Worm (Caenorhabditis elegans): ENCODE results near the gene plrg-1.

Gene plrg-1

ce11 chrV:10770026-10770425 lies 37.7 kb downstream of the plrg-1 start, which contains the start of the genes D1054.1 and pas-2:
Gene D1054.1 (minus strand): TSS chrV:10770217.
Gene pas-2 (plus strand): TSS chrV:10770368.
- TF ChIP-seq Y105C5A.15 (GFP tag; IDR thresholded peaks at IDR 0.05), result no peak
- no peak for TF ChIP-seq F26F4.8 (GFP tag; conservative IDR thresholded peaks at IDR 0.05)
- TF ChIP-seq aly-2 (tag; optimal IDR thresholded peaks at IDR 0.05), result no peak
- TF ChIP-seq D1046.2 (GFP tag; IDR thresholded peaks at IDR 0.05), result no peak
- no peak for TF ChIP-seq gei-8 (GFP tag; optimal IDR thresholded peaks at IDR 0.05)
- TF ChIP-seq lsy-2 (tag; optimal IDR thresholded peaks at IDR 0.05), result peak in 1 of 2 experiments; percentile 35
- peak; percentile 7 for TF ChIP-seq dpl-1 (GFP tag; optimal IDR thresholded peaks at IDR 0.05)
- no peak for TF ChIP-seq lin-1 (GFP tag; IDR thresholded peaks at IDR 0.05)
- TF ChIP-seq pha-4 (GFP tag; IDR thresholded peaks at IDR 0.05), result no peak
- TF ChIP-seq pha-4 (tag; optimal IDR thresholded peaks at IDR 0.05), result no peak
- TF ChIP-seq nhr-25 (tag; optimal IDR thresholded peaks at IDR 0.05; ENCODE audit: borderline replicate concordance, insufficient read depth), result no peak
- TF ChIP-seq spr-1 (tag; optimal IDR thresholded peaks at IDR 0.05), result no peak
- TF ChIP-seq zag-1 (tag; optimal IDR thresholded peaks at IDR 0.05), result no peak
- TF ChIP-seq tra-1 (GFP tag; IDR thresholded peaks at IDR 0.05), result no peak
- no peak for TF ChIP-seq Y48G9A.11 (GFP tag; IDR thresholded peaks at IDR 0.05)
- TF ChIP-seq mxl-3 (GFP tag; optimal IDR thresholded peaks at IDR 0.05), result no peak
- TF ChIP-seq lin-29 (GFP tag; IDR thresholded peaks at IDR 0.05), result no peak
- TF ChIP-seq mep-1 (tag; optimal IDR thresholded peaks at IDR 0.05), result no peak
- no peak for TF ChIP-seq daf-16 (GFP tag; optimal IDR thresholded peaks at IDR 0.05)
- TF ChIP-seq daf-16 (tag; optimal IDR thresholded peaks at IDR 0.05), result peak; percentile 31
- no peak for TF ChIP-seq rbr-2 (tag; optimal IDR thresholded peaks at IDR 0.05)
- peak; percentile 25 for TF ChIP-seq ces-1 (GFP tag; optimal IDR thresholded peaks at IDR 0.05)
- no peak for TF ChIP-seq ceh-62 (tag; optimal IDR thresholded peaks at IDR 0.05)
- peak; percentile 68 for TF ChIP-seq lin-38 (GFP tag; IDR thresholded peaks at IDR 0.05)
- TF ChIP-seq R02D3.7 (tag; optimal IDR thresholded peaks at IDR 0.05), result no peak
- no peak for TF ChIP-seq fos-1 (tag; optimal IDR thresholded peaks at IDR 0.05)
- no peak for TF ChIP-seq hlh-30 (tag; optimal IDR thresholded peaks at IDR 0.05; ENCODE audit: insufficient read depth)
- TF ChIP-seq daf-8 (GFP tag; IDR thresholded peaks at IDR 0.05), result no peak
- TF ChIP-seq attf-4 (tag; optimal IDR thresholded peaks at IDR 0.05), result no peak
- no peak for TF ChIP-seq ZK337.2 (GFP tag; IDR thresholded peaks at IDR 0.05)

- TF ChIP-seq lin-39 (tag; optimal IDR thresholded peaks at IDR 0.05), result no peak
- no peak for TF ChIP-seq jun-1 (tag; optimal IDR thresholded peaks at IDR 0.05)
- TF ChIP-seq unc-62 (GFP tag; optimal IDR thresholded peaks at IDR 0.05 in 1 of 2), result peak in 1 of 2 experiments; percentile 44
- TF ChIP-seq unc-62 (tag; optimal IDR thresholded peaks at IDR 0.05), result no peak
Measured at ce11 chrV:10768892-10769291, 38.8 kb downstream of the plrg-1 start.

ce11 chrV:10764066-10764465 lies 43.6 kb downstream of the plrg-1 start, which contains the start of gene ocr-1:
Gene ocr-1 (plus strand): TSS chrV:10764366.
- TF ChIP-seq hlh-30 (tag; optimal IDR thresholded peaks at IDR 0.05; ENCODE audit: insufficient read depth) (no peak), dpl-1 (GFP tag; optimal IDR thresholded peaks at IDR 0.05) (no peak), T26A8.4 (GFP tag; IDR thresholded peaks at IDR 0.05) (no peak), unc-130 (GFP tag; optimal IDR thresholded peaks at IDR 0.05) (no peak), D1046.2 (GFP tag; IDR thresholded peaks at IDR 0.05) (no peak), sdz-12 (GFP tag; optimal IDR thresholded peaks at IDR 0.05) (no peak), mxl-3 (GFP tag; optimal IDR thresholded peaks at IDR 0.05) (no peak), ceh-20 (GFP tag; IDR thresholded peaks at IDR 0.05) (no peak), php-3 (GFP tag; IDR thresholded peaks at IDR 0.05) (no peak), nhr-77 (tag; optimal IDR thresholded peaks at IDR 0.05) (no peak)
